Worm (Caenorhabditis elegans) whole organism, L3 larva: ENCODE measurements around the gene rod-1.

ENCODE experiments used
- R02D3.7 ChIP-seq: fragments of 150-350 bp; optimal IDR thresholded peaks from 2 replicates; lab custom pipeline; 2014; ENCODE audit warnings: missing biosample characterization, missing genetic modification characterization
- ZK546.5 ChIP-seq: sonication (generic microtip); optimal IDR thresholded peaks from 2 replicates; lab custom pipeline; 2017; ENCODE audit warnings: missing biosample characterization, missing genetic modification characterization
- aly-2 ChIP-seq: fragments of 150-350 bp; optimal IDR thresholded peaks from 2 replicates; lab custom pipeline; 2014; ENCODE audit warnings: missing biosample characterization, missing genetic modification characterization
- ama-1 ChIP-seq: fragments of 150-350 bp; optimal IDR thresholded peaks from 2 replicates; lab custom pipeline; 2018
- ceh-16 ChIP-seq: sonication (generic microtip); optimal IDR thresholded peaks from 2 replicates; lab custom pipeline; 2017; ENCODE audit warnings: missing biosample characterization, missing genetic modification characterization
- ceh-82 ChIP-seq: fragments of 150-350 bp; optimal IDR thresholded peaks from 2 replicates; lab custom pipeline; 2014; ENCODE audit warnings: missing biosample characterization, missing genetic modification characterization
- ceh-9 ChIP-seq: sonication (generic microtip); optimal IDR thresholded peaks from 2 replicates; lab custom pipeline; 2018; ENCODE audit warnings: missing biosample characterization, missing genetic modification characterization
- daf-12 ChIP-seq: fragments of 150-350 bp; optimal IDR thresholded peaks from 2 replicates; lab custom pipeline; 2014; ENCODE audit warnings: missing biosample characterization, missing genetic modification reagents, missing genetic modification characterization
- egl-27 ChIP-seq: sonication (generic microtip); optimal IDR thresholded peaks from 4 replicates; lab custom pipeline; 2017; ENCODE audit warnings: missing biosample characterization, missing genetic modification reagents, missing genetic modification characterization
- egl-5 ChIP-seq: fragments of 150-350 bp; optimal IDR thresholded peaks from 2 replicates; lab custom pipeline; 2017; ENCODE audit warnings: missing biosample characterization, missing genetic modification reagents, missing genetic modification characterization, inconsistent platforms
- elt-1 ChIP-seq: fragments of 150-350 bp; optimal IDR thresholded peaks from 2 replicates; lab custom pipeline; 2014; ENCODE audit warnings: missing biosample characterization, missing genetic modification characterization
- elt-2 ChIP-seq: sonication (generic microtip); optimal IDR thresholded peaks from 2 replicates; lab custom pipeline; 2016; ENCODE audit warnings: missing genetic modification reagents, mild to moderate bottlenecking, missing genetic modification characterization, missing compliant biosample characterization
- elt-3 ChIP-seq, 3 experiments: fragments of 150-350 bp in 1 of 3; sonication (generic microtip) in 2 of 3; optimal IDR thresholded peaks; 2 replicates in 2 of 3; 4 replicates in 1 of 3; lab custom pipeline; 2014 to 2017; ENCODE audit warnings: missing biosample characterization in 3 of 3, missing genetic modification characterization in 3 of 3
- eor-1 ChIP-seq, 2 experiments: fragments of 150-350 bp; optimal IDR thresholded peaks; 2 replicates each; lab custom pipeline; 2014 to 2018; ENCODE audit warnings: missing biosample characterization in 2 of 2, missing genetic modification characterization in 2 of 2
- fkh-10 ChIP-seq: sonication (generic microtip); optimal IDR thresholded peaks from 2 replicates; lab custom pipeline; 2017; ENCODE audit warnings: missing biosample characterization, missing genetic modification reagents, missing genetic modification characterization
- fkh-2 ChIP-seq: fragments of 150-350 bp; optimal IDR thresholded peaks from 2 replicates; lab custom pipeline; 2014; ENCODE audit warnings: missing biosample characterization, missing genetic modification reagents, missing genetic modification characterization
- fos-1 ChIP-seq: fragments of 150-350 bp; optimal IDR thresholded peaks from 2 replicates; lab custom pipeline; 2014; ENCODE audit warnings: missing biosample characterization, missing genetic modification characterization
- hmg-11 ChIP-seq: sonication (generic microtip); optimal IDR thresholded peaks from 2 replicates; lab custom pipeline; 2016; ENCODE audit warnings: missing genetic modification characterization, missing compliant biosample characterization
- jun-1 ChIP-seq: fragments of 150-350 bp; optimal IDR thresholded peaks from 2 replicates; lab custom pipeline; 2014; ENCODE audit warnings: missing biosample characterization, missing genetic modification reagents, missing genetic modification characterization
- lin-15B ChIP-seq: fragments of 150-350 bp; optimal IDR thresholded peaks from 2 replicates; lab custom pipeline; 2014; ENCODE audit warnings: missing biosample characterization, missing genetic modification characterization
- lin-39 ChIP-seq: fragments of 150-350 bp; optimal IDR thresholded peaks from 2 replicates; lab custom pipeline; 2018; ENCODE audit warnings: missing biosample characterization, missing genetic modification reagents, missing genetic modification characterization
- lsy-12 ChIP-seq: sonication (generic microtip); optimal IDR thresholded peaks from 2 replicates; lab custom pipeline; 2016; ENCODE audit warnings: mild to moderate bottlenecking, missing genetic modification characterization, missing compliant biosample characterization
- mdl-1 ChIP-seq: fragments of 150-350 bp; optimal IDR thresholded peaks from 2 replicates; lab custom pipeline; 2014; ENCODE audit warnings: missing biosample characterization, missing genetic modification characterization
- mml-1 ChIP-seq: fragments of 150-350 bp; sonication (generic microtip); optimal IDR thresholded peaks from 3 replicates; lab custom pipeline; 2014; ENCODE audit warnings: missing biosample characterization, missing genetic modification characterization
- nfya-1 ChIP-seq: sonication (generic microtip); optimal IDR thresholded peaks from 2 replicates; lab custom pipeline; 2017; ENCODE audit warnings: missing genetic modification characterization, mild to moderate bottlenecking, missing compliant biosample characterization, antibody characterized with exemption, moderate library complexity; ENCODE audit not compliant: insufficient read depth
- nhr-12 ChIP-seq: fragments of 150-350 bp; optimal IDR thresholded peaks from 2 replicates; lab custom pipeline; 2014; ENCODE audit warnings: missing biosample characterization, missing genetic modification characterization
- nhr-23 ChIP-seq: fragments of 150-350 bp; optimal IDR thresholded peaks from 2 replicates; lab custom pipeline; 2014; ENCODE audit warnings: missing biosample characterization, missing genetic modification reagents, missing genetic modification characterization
- nhr-25 ChIP-seq: sonication (generic microtip); optimal IDR thresholded peaks from 2 replicates; lab custom pipeline; 2017; ENCODE audit warnings: missing biosample characterization, missing genetic modification characterization
- nhr-28 ChIP-seq: fragments of 150-350 bp; optimal IDR thresholded peaks from 2 replicates; lab custom pipeline; 2014; ENCODE audit warnings: missing biosample characterization, missing genetic modification characterization
- nhr-43 ChIP-seq: sonication (generic microtip); optimal IDR thresholded peaks from 2 replicates; lab custom pipeline; 2016; ENCODE audit warnings: mild to moderate bottlenecking, missing genetic modification characterization, missing compliant biosample characterization; ENCODE audit not compliant: poor library complexity, severe bottlenecking
- nhr-67 ChIP-seq: fragments of 150-350 bp; optimal IDR thresholded peaks from 2 replicates; lab custom pipeline; 2014; ENCODE audit warnings: missing biosample characterization, missing genetic modification characterization
- nhr-76 ChIP-seq: fragments of 150-350 bp; sonication (generic microtip); optimal IDR thresholded peaks from 5 replicates; lab custom pipeline; 2014; ENCODE audit warnings: missing biosample characterization, missing genetic modification characterization
- nhr-77 ChIP-seq: fragments of 150-350 bp; optimal IDR thresholded peaks from 2 replicates; lab custom pipeline; 2014; ENCODE audit warnings: missing biosample characterization, missing genetic modification characterization
- pha-4 ChIP-seq: fragments of 150-350 bp; optimal IDR thresholded peaks from 2 replicates; lab custom pipeline; 2014; ENCODE audit warnings: missing biosample characterization, missing genetic modification reagents, missing genetic modification characterization
- pqm-1 ChIP-seq: fragments of 150-350 bp; optimal IDR thresholded peaks from 2 replicates; lab custom pipeline; 2017; ENCODE audit warnings: missing biosample characterization, missing genetic modification characterization, inconsistent platforms
- sea-2 ChIP-seq: fragments of 150-350 bp; sonication (generic microtip); optimal IDR thresholded peaks from 4 replicates; lab custom pipeline; 2014; ENCODE audit warnings: missing biosample characterization, missing genetic modification reagents, missing genetic modification characterization
- skn-1 ChIP-seq: fragments of 150-350 bp; optimal IDR thresholded peaks from 2 replicates; lab custom pipeline; 2014; ENCODE audit warnings: missing biosample characterization, missing genetic modification characterization
- snpc-4 ChIP-seq: fragments of 150-350 bp; optimal IDR thresholded peaks from 2 replicates; lab custom pipeline; 2014; ENCODE audit warnings: missing biosample characterization, missing genetic modification characterization
- tbx-2 ChIP-seq: sonication (generic microtip); optimal IDR thresholded peaks from 2 replicates; lab custom pipeline; 2016; ENCODE audit warnings: mild to moderate bottlenecking, missing genetic modification characterization, missing compliant biosample characterization
- unc-39 ChIP-seq: sonication (generic microtip); optimal IDR thresholded peaks from 4 replicates; lab custom pipeline; 2017; ENCODE audit warnings: missing biosample characterization, missing genetic modification characterization
- unc-62 ChIP-seq: fragments of 150-350 bp; sonication (generic microtip); optimal IDR thresholded peaks from 4 replicates; lab custom pipeline; 2014; ENCODE audit warnings: missing biosample characterization, missing genetic modification reagents, missing genetic modification characterization
- zag-1 ChIP-seq: fragments of 150-350 bp; optimal IDR thresholded peaks from 2 replicates; lab custom pipeline; 2014; ENCODE audit warnings: missing biosample characterization, missing genetic modification characterization
- ztf-11 ChIP-seq: fragments of 150-350 bp; optimal IDR thresholded peaks from 2 replicates; lab custom pipeline; 2014; ENCODE audit warnings: missing biosample characterization, missing genetic modification characterization
- ztf-4 ChIP-seq: fragments of 150-350 bp; optimal IDR thresholded peaks from 2 replicates; lab custom pipeline; 2014; ENCODE audit warnings: missing biosample characterization, missing genetic modification characterization

The rod-1 gene

DNA sequence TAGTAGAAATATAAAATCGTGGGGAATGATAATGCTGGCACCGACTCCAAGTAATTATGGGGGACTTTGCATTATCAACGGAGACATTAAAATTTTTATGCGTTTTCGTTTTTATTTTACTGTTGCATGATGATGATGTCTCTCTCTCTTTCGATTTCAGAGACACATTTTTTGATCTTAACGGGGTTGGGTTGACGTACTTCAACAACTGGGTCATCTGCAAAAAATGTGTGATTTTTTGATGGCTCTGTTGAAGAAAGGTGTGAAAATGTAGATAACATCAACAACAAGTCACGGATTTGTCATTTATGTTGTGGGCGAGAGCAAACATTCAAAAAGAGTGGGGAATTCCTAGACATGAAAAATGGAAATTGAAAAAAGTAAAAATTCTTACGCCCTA is 23.1 kb downstream of the rod-1 start, which contains the start of gene F55G1.15:
TSS of gene F55G1.15 (minus strand) at position 101 of the 400 bp plus-strand sequence.
- TF ChIP-seq nhr-28 (no peak), elt-2 (tag; lab: Kevin White, UChicago) (peak; percentile 46)

DNA sequence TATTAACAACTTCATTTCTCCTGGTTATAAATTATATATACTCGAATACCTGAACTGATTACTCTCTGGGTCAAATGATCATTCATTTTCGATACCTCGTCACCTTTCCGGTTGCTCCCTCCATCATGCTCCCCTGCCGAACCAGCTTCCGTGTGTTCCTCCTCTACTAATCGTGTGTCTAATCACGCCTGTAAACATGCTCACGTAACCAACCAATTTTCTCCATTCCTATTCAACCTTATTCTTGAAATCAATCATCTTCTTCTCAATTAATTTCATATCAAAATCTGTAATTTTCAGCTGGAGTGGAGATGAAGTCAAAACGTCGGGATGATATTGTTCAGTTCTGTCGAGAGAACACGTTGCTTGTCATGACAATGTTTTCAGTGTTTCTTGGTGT is 25.1 kb downstream of the rod-1 start, which contains the start of gene glt-6:
TSS of gene glt-6 (plus strand) at position 301 of the 400 bp plus-strand sequence.
- TF ChIP-seq nhr-43 (tag; lab: Kevin White, UChicago) (no peak), snpc-4 (tag; lab: Kevin White, UChicago) (no peak), egl-27 (tag; lab: Kevin White, UChicago) (no peak), lin-15B (tag; lab: Kevin White, UChicago) (no peak), daf-12 (tag; lab: Kevin White, UChicago) (no peak), nhr-25 (tag; lab: Kevin White, UChicago) (no peak)

DNA sequence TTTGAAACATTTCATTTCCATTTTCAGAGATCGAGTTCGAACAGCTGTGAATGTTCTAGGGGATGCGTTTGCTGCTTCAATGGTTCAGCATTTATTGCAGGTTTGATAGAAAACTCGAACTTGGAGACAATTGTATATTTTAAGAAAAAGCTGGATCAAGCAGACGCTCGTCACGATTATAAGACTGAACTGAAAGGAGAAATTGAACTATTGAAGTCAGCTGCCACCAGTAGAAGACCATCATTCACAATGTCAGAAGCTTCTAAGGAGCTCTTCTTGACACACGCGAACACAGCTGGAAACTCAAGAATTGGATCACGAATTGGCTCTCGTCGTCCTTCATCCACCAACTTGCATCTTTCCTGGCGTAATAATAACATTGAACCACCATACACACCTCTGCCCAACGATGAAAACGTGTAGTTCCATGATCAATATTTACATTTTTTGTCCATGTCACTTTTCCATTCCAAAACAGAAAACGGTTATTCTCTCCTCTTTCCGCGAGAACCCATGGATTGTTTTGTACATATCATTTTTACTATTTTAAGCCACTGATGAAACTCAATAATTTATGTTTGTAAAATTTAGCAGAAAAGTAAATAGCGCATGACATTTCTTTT is 27.7 kb downstream of the rod-1 start:
- no peak for TF ChIP-seq fos-1 (tag; lab: Kevin White, UChicago)
- TF ChIP-seq elt-3 (tag; optimal IDR thresholded peaks at IDR 0.05; lab: Kevin White, UChicago), result no peak
- no peak for TF ChIP-seq eor-1 (tag; optimal IDR thresholded peaks at IDR 0.05; lab: Kevin White, UChicago)
- peak; percentile 30 for TF ChIP-seq R02D3.7
- TF ChIP-seq unc-39, result no peak
- peak; percentile 44 for TF ChIP-seq aly-2
- no peak for TF ChIP-seq nhr-67 (tag; lab: Kevin White, UChicago)
- no peak for TF ChIP-seq elt-1 (tag; lab: Kevin White, UChicago)
- peak; percentile 4 for TF ChIP-seq pqm-1 (tag; lab: Kevin White, UChicago)
- TF ChIP-seq ama-1 (lab: Kevin White, UChicago), result peak; percentile 95
- no peak for TF ChIP-seq tbx-2 (tag; lab: Kevin White, UChicago)
- TF ChIP-seq ceh-16 (tag; lab: Kevin White, UChicago), result no peak
- no peak for TF ChIP-seq nfya-1 (tag; lab: Kevin White, UChicago)
- TF ChIP-seq elt-2 (tag; lab: Kevin White, UChicago), result peak; percentile 38
- TF ChIP-seq fkh-10, result no peak
- no peak for TF ChIP-seq sea-2 (GFP tag; lab: Kevin White, UChicago)
- TF ChIP-seq ZK546.5 (tag; lab: Kevin White, UChicago), result no peak
- no peak for TF ChIP-seq mml-1 (tag; lab: Kevin White, UChicago)
- no peak for TF ChIP-seq egl-5 (tag; lab: Kevin White, UChicago)
- TF ChIP-seq ceh-82, result no peak
- TF ChIP-seq nhr-12, result no peak
- no peak for TF ChIP-seq jun-1
- TF ChIP-seq mdl-1 (tag; lab: Kevin White, UChicago), result no peak
- no peak for TF ChIP-seq nhr-77 (tag; lab: Kevin White, UChicago)
- no peak for TF ChIP-seq fkh-2 (tag; lab: Kevin White, UChicago)
- no peak for TF ChIP-seq ztf-4 (tag; lab: Kevin White, UChicago)
- no peak for TF ChIP-seq ceh-9 (tag; lab: Kevin White, UChicago)
- TF ChIP-seq unc-62 (GFP tag; lab: Kevin White, UChicago), result no peak
- TF ChIP-seq lin-39 (tag; lab: Kevin White, UChicago), result peak; percentile 25
- TF ChIP-seq lin-15B (tag; lab: Kevin White, UChicago), result no peak
- TF ChIP-seq nhr-43 (tag; lab: Kevin White, UChicago), result peak; percentile 54
- TF ChIP-seq lsy-12 (tag; lab: Kevin White, UChicago), result peak; percentile 48
- TF ChIP-seq nhr-28, result no peak
- no peak for TF ChIP-seq nhr-76
- no peak for TF ChIP-seq nhr-23
- TF ChIP-seq nhr-25 (tag; lab: Kevin White, UChicago), result no peak
- TF ChIP-seq zag-1, result no peak
- TF ChIP-seq skn-1 (tag; lab: Kevin White, UChicago), result no peak
- no peak for TF ChIP-seq ztf-11 (tag; lab: Kevin White, UChicago)
- no peak for TF ChIP-seq hmg-11 (tag; lab: Kevin White, UChicago)
- TF ChIP-seq pha-4 (tag; lab: Kevin White, UChicago), result peak; percentile 65
